Worm (Caenorhabditis elegans) whole organism, L3 larva: ENCODE data around the gene Y54G11A.2.

Source experiments
- R02D3.7 ChIP-seq: fragments of 150-350 bp; optimal IDR thresholded peaks from 2 replicates; lab custom pipeline; 2014; ENCODE audit warnings: missing biosample characterization, missing genetic modification characterization
- ZK546.5 ChIP-seq: sonication (generic microtip); optimal IDR thresholded peaks from 2 replicates; lab custom pipeline; 2017; ENCODE audit warnings: missing biosample characterization, missing genetic modification characterization
- aly-2 ChIP-seq: fragments of 150-350 bp; optimal IDR thresholded peaks from 2 replicates; lab custom pipeline; 2014; ENCODE audit warnings: missing biosample characterization, missing genetic modification characterization
- ama-1 ChIP-seq: fragments of 150-350 bp; optimal IDR thresholded peaks from 2 replicates; lab custom pipeline; 2018
- ceh-16 ChIP-seq: sonication (generic microtip); optimal IDR thresholded peaks from 2 replicates; lab custom pipeline; 2017; ENCODE audit warnings: missing biosample characterization, missing genetic modification characterization
- ceh-82 ChIP-seq: fragments of 150-350 bp; optimal IDR thresholded peaks from 2 replicates; lab custom pipeline; 2014; ENCODE audit warnings: missing biosample characterization, missing genetic modification characterization
- egl-27 ChIP-seq: sonication (generic microtip); optimal IDR thresholded peaks from 4 replicates; lab custom pipeline; 2017; ENCODE audit warnings: missing biosample characterization, missing genetic modification reagents, missing genetic modification characterization
- elt-1 ChIP-seq: fragments of 150-350 bp; optimal IDR thresholded peaks from 2 replicates; lab custom pipeline; 2014; ENCODE audit warnings: missing biosample characterization, missing genetic modification characterization
- elt-2 ChIP-seq: sonication (generic microtip); optimal IDR thresholded peaks from 2 replicates; lab custom pipeline; 2016; ENCODE audit warnings: missing genetic modification reagents, mild to moderate bottlenecking, missing genetic modification characterization, missing compliant biosample characterization
- elt-3 ChIP-seq, 3 experiments: fragments of 150-350 bp in 1 of 3; sonication (generic microtip) in 2 of 3; optimal IDR thresholded peaks; 2 replicates in 2 of 3; 4 replicates in 1 of 3; lab custom pipeline; 2014 to 2017; ENCODE audit warnings: missing biosample characterization in 3 of 3, missing genetic modification characterization in 3 of 3
- eor-1 ChIP-seq, 2 experiments: fragments of 150-350 bp; optimal IDR thresholded peaks; 2 replicates each; lab custom pipeline; 2014 to 2018; ENCODE audit warnings: missing biosample characterization in 2 of 2, missing genetic modification characterization in 2 of 2
- fkh-10 ChIP-seq: sonication (generic microtip); optimal IDR thresholded peaks from 2 replicates; lab custom pipeline; 2017; ENCODE audit warnings: missing biosample characterization, missing genetic modification reagents, missing genetic modification characterization
- fkh-2 ChIP-seq: fragments of 150-350 bp; optimal IDR thresholded peaks from 2 replicates; lab custom pipeline; 2014; ENCODE audit warnings: missing biosample characterization, missing genetic modification reagents, missing genetic modification characterization
- fos-1 ChIP-seq: fragments of 150-350 bp; optimal IDR thresholded peaks from 2 replicates; lab custom pipeline; 2014; ENCODE audit warnings: missing biosample characterization, missing genetic modification characterization
- jun-1 ChIP-seq: fragments of 150-350 bp; optimal IDR thresholded peaks from 2 replicates; lab custom pipeline; 2014; ENCODE audit warnings: missing biosample characterization, missing genetic modification reagents, missing genetic modification characterization
- lin-15B ChIP-seq: fragments of 150-350 bp; optimal IDR thresholded peaks from 2 replicates; lab custom pipeline; 2014; ENCODE audit warnings: missing biosample characterization, missing genetic modification characterization
- lin-39 ChIP-seq: fragments of 150-350 bp; optimal IDR thresholded peaks from 2 replicates; lab custom pipeline; 2018; ENCODE audit warnings: missing biosample characterization, missing genetic modification reagents, missing genetic modification characterization
- lsy-12 ChIP-seq: sonication (generic microtip); optimal IDR thresholded peaks from 2 replicates; lab custom pipeline; 2016; ENCODE audit warnings: mild to moderate bottlenecking, missing genetic modification characterization, missing compliant biosample characterization
- mdl-1 ChIP-seq: fragments of 150-350 bp; optimal IDR thresholded peaks from 2 replicates; lab custom pipeline; 2014; ENCODE audit warnings: missing biosample characterization, missing genetic modification characterization
- nfya-1 ChIP-seq: sonication (generic microtip); optimal IDR thresholded peaks from 2 replicates; lab custom pipeline; 2017; ENCODE audit warnings: missing genetic modification characterization, mild to moderate bottlenecking, missing compliant biosample characterization, antibody characterized with exemption, moderate library complexity; ENCODE audit not compliant: insufficient read depth
- nhr-11 ChIP-seq: fragments of 150-350 bp; optimal IDR thresholded peaks from 2 replicates; lab custom pipeline; 2014; ENCODE audit warnings: missing biosample characterization, missing genetic modification characterization
- nhr-12 ChIP-seq: fragments of 150-350 bp; optimal IDR thresholded peaks from 2 replicates; lab custom pipeline; 2014; ENCODE audit warnings: missing biosample characterization, missing genetic modification characterization
- nhr-23 ChIP-seq: fragments of 150-350 bp; optimal IDR thresholded peaks from 2 replicates; lab custom pipeline; 2014; ENCODE audit warnings: missing biosample characterization, missing genetic modification reagents, missing genetic modification characterization
- nhr-25 ChIP-seq: sonication (generic microtip); optimal IDR thresholded peaks from 2 replicates; lab custom pipeline; 2017; ENCODE audit warnings: missing biosample characterization, missing genetic modification characterization
- nhr-28 ChIP-seq: fragments of 150-350 bp; optimal IDR thresholded peaks from 2 replicates; lab custom pipeline; 2014; ENCODE audit warnings: missing biosample characterization, missing genetic modification characterization
- nhr-67 ChIP-seq: fragments of 150-350 bp; optimal IDR thresholded peaks from 2 replicates; lab custom pipeline; 2014; ENCODE audit warnings: missing biosample characterization, missing genetic modification characterization
- nhr-76 ChIP-seq: fragments of 150-350 bp; sonication (generic microtip); optimal IDR thresholded peaks from 5 replicates; lab custom pipeline; 2014; ENCODE audit warnings: missing biosample characterization, missing genetic modification characterization
- nhr-77 ChIP-seq: fragments of 150-350 bp; optimal IDR thresholded peaks from 2 replicates; lab custom pipeline; 2014; ENCODE audit warnings: missing biosample characterization, missing genetic modification characterization
- pha-4 ChIP-seq: fragments of 150-350 bp; optimal IDR thresholded peaks from 2 replicates; lab custom pipeline; 2014; ENCODE audit warnings: missing biosample characterization, missing genetic modification reagents, missing genetic modification characterization
- sea-2 ChIP-seq: fragments of 150-350 bp; sonication (generic microtip); optimal IDR thresholded peaks from 4 replicates; lab custom pipeline; 2014; ENCODE audit warnings: missing biosample characterization, missing genetic modification reagents, missing genetic modification characterization
- skn-1 ChIP-seq: fragments of 150-350 bp; optimal IDR thresholded peaks from 2 replicates; lab custom pipeline; 2014; ENCODE audit warnings: missing biosample characterization, missing genetic modification characterization
- snpc-4 ChIP-seq: fragments of 150-350 bp; optimal IDR thresholded peaks from 2 replicates; lab custom pipeline; 2014; ENCODE audit warnings: missing biosample characterization, missing genetic modification characterization
- tbx-2 ChIP-seq: sonication (generic microtip); optimal IDR thresholded peaks from 2 replicates; lab custom pipeline; 2016; ENCODE audit warnings: mild to moderate bottlenecking, missing genetic modification characterization, missing compliant biosample characterization
- unc-62 ChIP-seq: fragments of 150-350 bp; sonication (generic microtip); optimal IDR thresholded peaks from 4 replicates; lab custom pipeline; 2014; ENCODE audit warnings: missing biosample characterization, missing genetic modification reagents, missing genetic modification characterization
- zag-1 ChIP-seq: fragments of 150-350 bp; optimal IDR thresholded peaks from 2 replicates; lab custom pipeline; 2014; ENCODE audit warnings: missing biosample characterization, missing genetic modification characterization
- ztf-11 ChIP-seq: fragments of 150-350 bp; optimal IDR thresholded peaks from 2 replicates; lab custom pipeline; 2014; ENCODE audit warnings: missing biosample characterization, missing genetic modification characterization
- ztf-4 ChIP-seq: fragments of 150-350 bp; optimal IDR thresholded peaks from 2 replicates; lab custom pipeline; 2014; ENCODE audit warnings: missing biosample characterization, missing genetic modification characterization

Y54G11A.2 gene

DNA sequence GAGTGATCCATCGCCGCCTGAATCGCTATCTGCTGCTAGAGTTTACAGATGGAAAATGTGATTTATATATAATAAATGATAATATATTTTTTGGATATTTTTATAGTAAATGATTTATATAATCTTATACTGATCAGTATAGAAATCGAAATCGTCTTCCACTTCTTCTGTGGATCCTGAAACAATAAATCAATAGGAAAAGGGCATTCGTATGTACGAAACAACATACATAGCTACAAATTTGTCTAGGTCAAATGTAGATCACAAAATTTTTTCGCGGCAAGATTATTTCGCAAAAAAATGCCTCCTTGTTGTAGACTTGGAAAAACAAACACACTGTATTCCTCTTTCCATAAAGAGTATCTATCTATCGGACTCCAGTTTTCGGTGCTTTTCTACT, 38.0 kb upstream of the Y54G11A.2 start, which contains the start of gene Y48B6A.10:
Gene Y48B6A.10 (plus strand): TSS at position 301 of the 400 bp plus-strand sequence.
- TF ChIP-seq ztf-11 (tag; lab: Kevin White, UChicago) (no peak), lsy-12 (tag; lab: Kevin White, UChicago) (no peak), nhr-77 (tag; lab: Kevin White, UChicago) (no peak), nhr-76 (tag; lab: Kevin White, UChicago) (no peak), fkh-2 (tag; lab: Kevin White, UChicago) (no peak), fkh-10 (GFP tag; lab: Kevin White, UChicago) (no peak), skn-1 (no peak), lin-39 (tag; lab: Kevin White, UChicago) (no peak), egl-27 (tag; lab: Kevin White, UChicago) (no peak), elt-2 (tag; lab: Kevin White, UChicago) (no peak), nhr-11 (tag; lab: Kevin White, UChicago) (no peak), nhr-67 (tag; lab: Kevin White, UChicago) (no peak), nhr-12 (tag; lab: Kevin White, UChicago) (no peak), fos-1 (tag; lab: Kevin White, UChicago) (no peak), mdl-1 (tag; lab: Kevin White, UChicago) (no peak), nhr-28 (no peak), ama-1 (lab: Kevin White, UChicago) (no peak), ZK546.5 (tag; lab: Kevin White, UChicago) (no peak)

DNA sequence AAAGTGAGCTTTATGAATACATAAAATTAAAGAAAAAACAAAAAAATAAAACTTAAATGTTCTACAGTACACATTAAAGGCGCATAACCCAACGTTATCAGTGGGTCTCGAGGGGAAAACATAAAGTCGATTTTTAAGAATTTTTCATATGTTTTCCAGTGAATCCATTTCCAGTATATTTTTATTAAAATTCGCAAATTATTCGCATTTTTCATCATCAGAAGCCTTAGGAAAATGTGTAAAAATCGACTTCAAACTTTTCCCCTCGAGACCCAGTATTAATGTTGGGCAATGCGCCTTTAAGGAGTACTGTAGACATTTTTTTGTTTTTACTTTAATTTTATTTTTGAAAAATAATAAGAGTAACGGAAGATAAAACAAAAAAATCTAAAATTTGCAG, 34.0 kb upstream of the Y54G11A.2 start:
- TF ChIP-seq lsy-12 (tag; lab: Kevin White, UChicago) (no peak), nhr-77 (tag; lab: Kevin White, UChicago) (no peak), ztf-11 (tag; lab: Kevin White, UChicago) (no peak), nhr-11 (tag; lab: Kevin White, UChicago) (no peak), nhr-25 (tag; lab: Kevin White, UChicago) (no peak), elt-1 (tag; lab: Kevin White, UChicago) (no peak), jun-1 (tag; lab: Kevin White, UChicago) (no peak), ZK546.5 (tag; lab: Kevin White, UChicago) (no peak), fkh-10 (GFP tag; lab: Kevin White, UChicago) (no peak), elt-2 (tag; lab: Kevin White, UChicago) (no peak), zag-1 (tag; lab: Kevin White, UChicago) (no peak), lin-39 (tag; lab: Kevin White, UChicago) (no peak), sea-2 (GFP tag; lab: Kevin White, UChicago) (no peak), fos-1 (tag; lab: Kevin White, UChicago) (no peak), elt-3 (tag; optimal IDR thresholded peaks at IDR 0.05; lab: Kevin White, UChicago) (no peak), unc-62 (GFP tag; lab: Kevin White, UChicago) (no peak), nfya-1 (tag; lab: Kevin White, UChicago) (no peak), ceh-82 (tag; lab: Kevin White, UChicago) (no peak), R02D3.7 (tag; lab: Kevin White, UChicago) (no peak), mdl-1 (tag; lab: Kevin White, UChicago) (no peak)

DNA sequence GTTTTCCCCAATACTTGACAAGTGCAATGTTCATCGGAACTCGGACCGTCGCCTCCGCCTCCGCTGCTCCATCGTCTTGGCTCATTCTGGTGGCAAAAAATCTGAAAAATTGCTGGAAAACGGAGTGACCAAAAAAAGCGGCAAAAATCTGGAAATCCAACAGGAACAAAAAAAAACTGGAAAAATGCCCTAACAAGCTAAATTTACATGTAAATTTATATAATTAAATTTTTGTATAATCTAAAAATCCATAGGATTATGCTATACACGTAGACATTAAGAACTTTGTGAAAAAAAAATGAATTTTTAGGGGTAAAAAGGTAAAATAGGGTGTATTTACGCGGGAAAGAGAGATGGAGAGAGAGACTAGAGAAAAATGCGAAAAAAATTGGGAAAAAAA, 26.0 kb upstream of the Y54G11A.2 start, which contains the start of gene Y48B6A.13:
Gene Y48B6A.13 (minus strand): TSS at position 101 of the 400 bp plus-strand sequence.
- no peak for TF ChIP-seq tbx-2 (tag; lab: Kevin White, UChicago)
- TF ChIP-seq zag-1 (tag; lab: Kevin White, UChicago) = no peak
- TF ChIP-seq nhr-23 (tag; lab: Kevin White, UChicago) = no peak
- TF ChIP-seq pha-4 (tag; lab: Kevin White, UChicago) = no peak
- TF ChIP-seq ztf-4 (tag; lab: Kevin White, UChicago) = no peak
- no peak for TF ChIP-seq snpc-4 (tag; lab: Kevin White, UChicago)
- no peak for TF ChIP-seq aly-2 (tag; lab: Kevin White, UChicago)
- no peak for TF ChIP-seq fkh-2 (tag; lab: Kevin White, UChicago)
- TF ChIP-seq lsy-12 (tag; lab: Kevin White, UChicago) = no peak
- no peak for TF ChIP-seq skn-1
- TF ChIP-seq eor-1 (tag; optimal IDR thresholded peaks at IDR 0.05; lab: Kevin White, UChicago) = no peak
- no peak for TF ChIP-seq ceh-16 (tag; lab: Kevin White, UChicago)
- no peak for TF ChIP-seq jun-1 (tag; lab: Kevin White, UChicago)
- no peak for TF ChIP-seq fos-1 (tag; lab: Kevin White, UChicago)
- no peak for TF ChIP-seq nhr-11 (tag; lab: Kevin White, UChicago)
- TF ChIP-seq nhr-77 (tag; lab: Kevin White, UChicago) = no peak
- no peak for TF ChIP-seq nfya-1 (tag; lab: Kevin White, UChicago)
- TF ChIP-seq lin-15B (tag; lab: Kevin White, UChicago) = no peak
- no peak for TF ChIP-seq fkh-10 (GFP tag; lab: Kevin White, UChicago)
